Worm (Caenorhabditis elegans) whole organism, young adult: ENCODE results near the gene lec-3.

Experiments used
- ekl-4 ChIP-seq: fragments of 200-800 bp; sonication (Bioruptor generic); IDR thresholded peaks from 2 replicates; pipeline ENCODE4 v1.3.6; 2022; ENCODE audit warnings: missing genetic modification reagents, missing genetic modification characterization, missing compliant biosample characterization
- ets-4 ChIP-seq: fragments of 200-800 bp; sonication (Bioruptor generic); optimal IDR thresholded peaks from 2 replicates; lab custom pipeline; 2018; ENCODE audit warnings: mild to moderate bottlenecking, missing genetic modification characterization, missing compliant biosample characterization
- ztf-3 ChIP-seq: fragments of 200-800 bp; sonication (Bioruptor generic); optimal IDR thresholded peaks from 2 replicates; lab custom pipeline; 2018; ENCODE audit warnings: mild to moderate bottlenecking, missing genetic modification characterization, missing compliant biosample characterization

ce11 chrII:10011733-10012132, 20.8 kb downstream of the lec-3 start:
- no peak for TF ChIP-seq ekl-4 (GFP tag; lab: Robert Waterston, UW)
- no peak for TF ChIP-seq ztf-3 (GFP tag; lab: Kevin White, UChicago)
- TF ChIP-seq ets-4 (GFP tag; lab: Kevin White, UChicago) = no peak
